Fruit fly (Drosophila melanogaster) whole organism, embryonic: Measurements from ENCODE around the gene CG14227.

Experiments used
- Asciz ChIP-seq: fragments of 200-800 bp; sonication (Bioruptor generic); optimal IDR thresholded peaks from 2 replicates; lab custom pipeline; 2017; ENCODE audit warnings: missing biosample characterization, mild to moderate bottlenecking, missing genetic modification characterization, missing genetic modification reagents
- CG10147 ChIP-seq: fragments of 200-800 bp; sonication (Bioruptor generic); optimal IDR thresholded peaks from 2 replicates; lab custom pipeline; 2019; ENCODE audit warnings: missing biosample characterization, mild to moderate bottlenecking, missing genetic modification characterization, moderate library complexity
- CG10274 ChIP-seq: fragments of 200-800 bp; sonication (Bioruptor generic); optimal IDR thresholded peaks from 3 replicates; lab custom pipeline; 2017; ENCODE audit warnings: missing biosample characterization, mild to moderate bottlenecking, missing genetic modification characterization
- CG11247 ChIP-seq: fragments of 200-800 bp; sonication (Bioruptor generic); IDR thresholded peaks from 2 replicates; pipeline ENCODE4 v1.3.6; 2022; ENCODE audit warnings: missing biosample characterization, missing genetic modification characterization
- CG13296 ChIP-seq: fragments of 200-800 bp; sonication (Bioruptor generic); optimal IDR thresholded peaks from 3 replicates; lab custom pipeline; 2018; ENCODE audit warnings: missing biosample characterization, mild to moderate bottlenecking, missing genetic modification characterization
- CG14441 ChIP-seq: fragments of 200-800 bp; sonication (Bioruptor generic); IDR thresholded peaks from 2 replicates; pipeline ENCODE4 v1.3.6; 2022; ENCODE audit warnings: missing biosample characterization, missing genetic modification characterization
- CG15269 ChIP-seq: fragments of 200-800 bp; sonication (Bioruptor generic); optimal IDR thresholded peaks from 2 replicates; lab custom pipeline; 2018; ENCODE audit warnings: missing biosample characterization, mild to moderate bottlenecking, missing genetic modification characterization, moderate library complexity
- CG16813 ChIP-seq: fragments of 200-800 bp; sonication (Bioruptor generic); IDR thresholded peaks from 3 replicates; pipeline ENCODE4 v1.3.6; 2022; ENCODE audit warnings: missing biosample characterization, missing genetic modification characterization; ENCODE audit not compliant: partially characterized antibody
- CG17568 ChIP-seq: fragments of 200-800 bp; sonication (Bioruptor generic); optimal IDR thresholded peaks from 2 replicates; lab custom pipeline; 2018; ENCODE audit warnings: missing biosample characterization, mild to moderate bottlenecking, missing genetic modification characterization, moderate library complexity
- CG18599 ChIP-seq: fragments of 200-800 bp; sonication (Bioruptor generic); optimal IDR thresholded peaks from 3 replicates; lab custom pipeline; 2017; ENCODE audit warnings: missing biosample characterization, missing genetic modification characterization, mild to moderate bottlenecking, moderate library complexity, missing genetic modification reagents
- CG2202 ChIP-seq: fragments of 200-800 bp; sonication (Bioruptor generic); optimal IDR thresholded peaks from 2 replicates; lab custom pipeline; 2018; ENCODE audit warnings: missing biosample characterization, mild to moderate bottlenecking, missing genetic modification characterization
- CG30403 ChIP-seq: fragments of 200-800 bp; sonication (Bioruptor generic); optimal IDR thresholded peaks from 3 replicates; lab custom pipeline; 2016; ENCODE audit warnings: missing biosample characterization, missing genetic modification characterization
- CG34224 ChIP-seq: fragments of 200-800 bp; sonication (Bioruptor generic); IDR thresholded peaks from 3 replicates; pipeline ENCODE4 v1.3.6; 2022; ENCODE audit warnings: missing biosample characterization, missing genetic modification characterization; ENCODE audit not compliant: partially characterized antibody
- CG34376 ChIP-seq: fragments of 200-800 bp; sonication (Bioruptor generic); optimal IDR thresholded peaks from 2 replicates; lab custom pipeline; 2018; ENCODE audit warnings: missing biosample characterization, mild to moderate bottlenecking, missing genetic modification characterization
- CG43689 ChIP-seq: fragments of 200-800 bp; sonication (Bioruptor generic); IDR thresholded peaks from 2 replicates; pipeline ENCODE4 v1.3.6; 2022; ENCODE audit warnings: missing biosample characterization, missing genetic modification characterization
- CG4707 ChIP-seq: fragments of 200-800 bp; sonication (Bioruptor generic); optimal IDR thresholded peaks from 2 replicates; lab custom pipeline; 2018; ENCODE audit warnings: missing biosample characterization, mild to moderate bottlenecking, missing genetic modification characterization, moderate library complexity
- CG8765 ChIP-seq: fragments of 200-800 bp; sonication (Bioruptor generic); IDR thresholded peaks from 2 replicates; pipeline ENCODE4 v1.3.6; 2022; ENCODE audit warnings: missing biosample characterization, missing genetic modification characterization
- Dll ChIP-seq: fragments of 200-800 bp; sonication (Bioruptor generic); IDR thresholded peaks from 4 replicates; pipeline ENCODE4 v1.3.6; 2022; ENCODE audit warnings: missing biosample characterization, missing genetic modification characterization; ENCODE audit not compliant: partially characterized antibody
- Fer3 ChIP-seq: fragments of 200-800 bp; sonication (Bioruptor generic); optimal IDR thresholded peaks from 2 replicates; lab custom pipeline; 2018; ENCODE audit warnings: missing biosample characterization, mild to moderate bottlenecking, missing genetic modification characterization, moderate library complexity
- HLH3B ChIP-seq: fragments of 200-800 bp; sonication (Bioruptor generic); IDR thresholded peaks from 2 replicates; pipeline ENCODE4 v1.3.6; 2022; ENCODE audit warnings: missing biosample characterization, missing genetic modification characterization
- Hr51 ChIP-seq, 2 experiments: fragments of 200-800 bp; sonication (Bioruptor generic); optimal IDR thresholded peaks; 2 replicates in 1 of 2; 3 replicates in 1 of 2; lab custom pipeline; 2016 to 2018; ENCODE audit warnings: missing biosample characterization in 2 of 2, missing genetic modification characterization in 2 of 2, mild to moderate bottlenecking in 1 of 2, moderate library complexity in 1 of 2
- Lim3 ChIP-seq: fragments of 200-800 bp; sonication (Bioruptor generic); IDR thresholded peaks from 2 replicates; pipeline ENCODE4 v1.3.6; 2022; ENCODE audit warnings: missing biosample characterization, missing genetic modification characterization
- MTF-1 ChIP-seq: fragments of 200-800 bp; sonication (Bioruptor generic); optimal IDR thresholded peaks from 2 replicates; lab custom pipeline; 2018; ENCODE audit warnings: missing biosample characterization, mild to moderate bottlenecking, missing genetic modification characterization, borderline replicate concordance
- Mad ChIP-seq: fragments of 200-800 bp; sonication (Bioruptor generic); optimal IDR thresholded peaks from 2 replicates; lab custom pipeline; 2016; ENCODE audit warnings: missing biosample characterization, missing genetic modification characterization
- NC2α ChIP-seq: fragments of 200-800 bp; sonication (Bioruptor generic); optimal IDR thresholded peaks from 2 replicates; lab custom pipeline; 2016; ENCODE audit warnings: missing biosample characterization, missing genetic modification characterization
- NfI ChIP-seq: fragments of 200-800 bp; sonication (Bioruptor generic); optimal IDR thresholded peaks from 3 replicates; lab custom pipeline; 2018; ENCODE audit warnings: missing biosample characterization, mild to moderate bottlenecking, missing genetic modification characterization, moderate library complexity
- Pdp1 ChIP-seq, 2 experiments: fragments of 200-800 bp; sonication (Bioruptor generic); optimal IDR thresholded peaks; 3 replicates each; lab custom pipeline; 2016; ENCODE audit warnings: missing biosample characterization in 2 of 2, missing genetic modification characterization in 2 of 2, mild to moderate bottlenecking in 1 of 2, moderate library complexity in 1 of 2
- Rfx ChIP-seq: fragments of 200-800 bp; sonication (Bioruptor generic); IDR thresholded peaks from 2 replicates; pipeline ENCODE4 v1.3.6; 2022; ENCODE audit warnings: missing biosample characterization, missing genetic modification characterization
- ac ChIP-seq: fragments of 200-800 bp; sonication (Bioruptor generic); optimal IDR thresholded peaks from 3 replicates; lab custom pipeline; 2017; ENCODE audit warnings: missing biosample characterization, mild to moderate bottlenecking, missing genetic modification characterization
- al ChIP-seq: fragments of 200-800 bp; sonication (Bioruptor generic); IDR thresholded peaks from 2 replicates; pipeline ENCODE4 v1.3.6; 2022; ENCODE audit warnings: missing biosample characterization, missing genetic modification characterization
- aop ChIP-seq: fragments of 200-800 bp; sonication (Bioruptor generic); IDR thresholded peaks from 2 replicates; pipeline ENCODE4 v1.3.6; 2022; ENCODE audit warnings: missing biosample characterization, missing genetic modification characterization
- az2 ChIP-seq: fragments of 200-800 bp; sonication (Bioruptor generic); optimal IDR thresholded peaks from 3 replicates; lab custom pipeline; 2016; ENCODE audit warnings: missing biosample characterization, missing genetic modification characterization
- bbx ChIP-seq: fragments of 200-800 bp; sonication (Bioruptor generic); IDR thresholded peaks from 2 replicates; pipeline ENCODE4 v1.3.6; 2022; ENCODE audit warnings: missing biosample characterization, missing genetic modification characterization; ENCODE audit not compliant: partially characterized antibody
- br ChIP-seq: fragments of >200 bp; optimal IDR thresholded peaks from 2 replicates; lab custom pipeline; 2017
- cg ChIP-seq: fragments of 200-800 bp; sonication (Bioruptor generic); optimal IDR thresholded peaks from 3 replicates; lab custom pipeline; 2019; ENCODE audit warnings: missing biosample characterization, mild to moderate bottlenecking, missing genetic modification characterization, moderate library complexity
- da ChIP-seq: fragments of 200-800 bp; sonication (Bioruptor generic); optimal IDR thresholded peaks from 2 replicates; lab custom pipeline; 2016; ENCODE audit warnings: missing biosample characterization, missing genetic modification characterization
- ems ChIP-seq: fragments of 200-800 bp; sonication (Bioruptor generic); optimal IDR thresholded peaks from 3 replicates; lab custom pipeline; 2016; ENCODE audit warnings: missing biosample characterization, missing genetic modification characterization
- ewg ChIP-seq: fragments of 200-800 bp; sonication (Bioruptor generic); optimal IDR thresholded peaks from 3 replicates; lab custom pipeline; 2017; ENCODE audit warnings: mild to moderate bottlenecking, missing biosample characterization, missing genetic modification reagents, missing genetic modification characterization
- gfzf ChIP-seq: fragments of 200-800 bp; sonication (Bioruptor generic); optimal IDR thresholded peaks from 2 replicates; lab custom pipeline; 2016; ENCODE audit warnings: missing biosample characterization, mild to moderate bottlenecking, missing genetic modification characterization, moderate library complexity
- ind ChIP-seq: fragments of 200-800 bp; sonication (Bioruptor generic); optimal IDR thresholded peaks from 3 replicates; lab custom pipeline; 2016; ENCODE audit warnings: missing biosample characterization, missing genetic modification characterization
- kay ChIP-seq: fragments of 200-800 bp; sonication (Bioruptor generic); optimal IDR thresholded peaks from 2 replicates; lab custom pipeline; 2016; ENCODE audit warnings: missing biosample characterization, missing genetic modification characterization
- lbe ChIP-seq: fragments of 200-800 bp; sonication (Bioruptor generic); optimal IDR thresholded peaks from 2 replicates; lab custom pipeline; 2016; ENCODE audit warnings: missing biosample characterization, mild to moderate bottlenecking, missing genetic modification characterization
- maf-S ChIP-seq: fragments of 200-800 bp; sonication (Bioruptor generic); optimal IDR thresholded peaks from 2 replicates; lab custom pipeline; 2016; ENCODE audit warnings: missing biosample characterization, missing genetic modification characterization
- rib ChIP-seq: fragments of 200-800 bp; sonication (Bioruptor generic); IDR thresholded peaks from 2 replicates; pipeline ENCODE4 v1.3.6; 2022; ENCODE audit warnings: missing biosample characterization, missing genetic modification characterization
- schlank ChIP-seq: fragments of 200-800 bp; sonication (Bioruptor generic); optimal IDR thresholded peaks from 2 replicates; lab custom pipeline; 2018; ENCODE audit warnings: missing biosample characterization, mild to moderate bottlenecking, missing genetic modification characterization
- sna ChIP-seq: fragments of 200-800 bp; sonication (Bioruptor generic); IDR thresholded peaks from 2 replicates; pipeline ENCODE4 v1.3.6; 2022; ENCODE audit warnings: missing biosample characterization, missing genetic modification characterization; ENCODE audit not compliant: partially characterized antibody
- ssp ChIP-seq: fragments of 200-800 bp; sonication (Bioruptor generic); IDR thresholded peaks from 2 replicates; pipeline ENCODE4 v1.3.6; 2022; ENCODE audit warnings: missing biosample characterization, missing genetic modification characterization
- tll ChIP-seq, 2 experiments: fragments of 200-800 bp in 1 of 2; fragments of >200 bp in 1 of 2; sonication (Bioruptor generic) in 1 of 2; optimal IDR thresholded peaks; 2 replicates each; lab custom pipeline; 2017 to 2019; ENCODE audit warnings: missing biosample characterization in 2 of 2, missing genetic modification characterization in 2 of 2, mild to moderate bottlenecking in 1 of 2, moderate library complexity in 1 of 2
- tx ChIP-seq: fragments of 200-800 bp; sonication (Bioruptor generic); optimal IDR thresholded peaks from 2 replicates; lab custom pipeline; 2016; ENCODE audit warnings: missing biosample characterization, missing genetic modification characterization
- yki ChIP-seq: fragments of >200 bp; optimal IDR thresholded peaks from 3 replicates; lab custom pipeline; 2018

Gene CG14227

dm6 chrX:19668405-19668804 is 20.3 kb downstream of the CG14227 start (continued):
- peak; percentile 96 for TF ChIP-seq ind (GFP tag; lab: Kevin White, UChicago)
- TF ChIP-seq CG2202 = peak; percentile 94
- TF ChIP-seq CG18599 = peak; percentile 95
- peak; percentile 98 for TF ChIP-seq lbe
- TF ChIP-seq al (GFP tag; lab: Robert Waterston, UW) = peak; percentile 84
- peak; percentile 95 for TF ChIP-seq Rfx
- TF ChIP-seq da (GFP tag; lab: Kevin White, UChicago) = peak; percentile 93
- peak; percentile 92 for TF ChIP-seq CG14441 (GFP tag; lab: Robert Waterston, UW)
- TF ChIP-seq CG13296 (GFP tag; lab: Kevin White, UChicago) = peak; percentile 87
- TF ChIP-seq CG8765 (GFP tag; lab: Robert Waterston, UW) = peak; percentile 89
- peak; percentile 93 for TF ChIP-seq CG34376 (GFP tag; lab: Kevin White, UChicago)
- TF ChIP-seq ewg (GFP tag; lab: Kevin White, UChicago) = peak; percentile 92
- TF ChIP-seq bbx (GFP tag; lab: Robert Waterston, UW) = no peak
- TF ChIP-seq az2 (GFP tag; lab: Kevin White, UChicago) = peak; percentile 98
- no peak for TF ChIP-seq br (lab: Kevin White, UChicago)
- peak; percentile 77 for TF ChIP-seq Asciz
- peak; percentile 89 for TF ChIP-seq aop (GFP tag; lab: Robert Waterston, UW)
- TF ChIP-seq CG16813 (GFP tag; lab: Robert Waterston, UW) = no peak
- TF ChIP-seq CG10147 (GFP tag; lab: Kevin White, UChicago) = no peak
- peak; percentile 89 for TF ChIP-seq ac
- TF ChIP-seq Hr51 (GFP tag; optimal IDR thresholded peaks at IDR 0.05; lab: Kevin White, UChicago) = peak; percentile 93 to 96
- no peak for TF ChIP-seq yki (lab: Kevin White, UChicago)
- no peak for TF ChIP-seq CG17568 (GFP tag; lab: Kevin White, UChicago)
- TF ChIP-seq Fer3 (tag; lab: Kevin White, UChicago) = peak; percentile 93
- no peak for TF ChIP-seq Dll
- peak; percentile 87 for TF ChIP-seq rib (GFP tag; lab: Robert Waterston, UW)
- TF ChIP-seq CG11247 = peak; percentile 93
- peak; percentile 97 for TF ChIP-seq CG15269
- peak in 1 of 2 experiments; percentile 1 for TF ChIP-seq tll (GFP tag; optimal IDR thresholded peaks at IDR 0.05; lab: Kevin White, UChicago)
- TF ChIP-seq schlank = peak; percentile 97
- TF ChIP-seq gfzf = peak; percentile 14
- peak; percentile 97 for TF ChIP-seq tx (GFP tag; lab: Kevin White, UChicago)
- peak; percentile 92 for TF ChIP-seq CG43689
- TF ChIP-seq MTF-1 (GFP tag; lab: Kevin White, UChicago) = peak; percentile 91
- TF ChIP-seq CG10274 = peak; percentile 86
- TF ChIP-seq kay (GFP tag; lab: Kevin White, UChicago) = peak; percentile 100
- TF ChIP-seq Lim3 (GFP tag; lab: Robert Waterston, UW) = peak; percentile 83
- peak; percentile 96 to 98 for TF ChIP-seq Pdp1 (GFP tag; optimal IDR thresholded peaks at IDR 0.05; lab: Kevin White, UChicago)
- peak; percentile 93 for TF ChIP-seq CG4707 (GFP tag; lab: Kevin White, UChicago)
- no peak for TF ChIP-seq cg (GFP tag; lab: Kevin White, UChicago)
- peak; percentile 97 for TF ChIP-seq CG30403 (GFP tag; lab: Kevin White, UChicago)
- peak; percentile 98 for TF ChIP-seq NfI
- TF ChIP-seq Mad (GFP tag; lab: Kevin White, UChicago) = peak; percentile 96
- TF ChIP-seq HLH3B (GFP tag; lab: Robert Waterston, UW) = peak; percentile 91
- TF ChIP-seq ssp = peak; percentile 79
- TF ChIP-seq CG34224 (GFP tag; lab: Robert Waterston, UW) = no peak
- TF ChIP-seq ems (GFP tag; lab: Kevin White, UChicago) = peak; percentile 97
- TF ChIP-seq NC2α (GFP tag; lab: Kevin White, UChicago) = peak; percentile 97
- peak; percentile 97 for TF ChIP-seq maf-S (GFP tag; lab: Kevin White, UChicago)
- no peak for TF ChIP-seq sna (GFP tag; lab: Robert Waterston, UW)
